Worm (Caenorhabditis elegans): Measurements from ENCODE around the gene srbc-62.
"Not testable (repeated sequence)": the region's sequence is repeated elsewhere in the genome, so short reads cannot be mapped to it uniquely, and the experiment has no call there.

Gene srbc-62

DNA sequence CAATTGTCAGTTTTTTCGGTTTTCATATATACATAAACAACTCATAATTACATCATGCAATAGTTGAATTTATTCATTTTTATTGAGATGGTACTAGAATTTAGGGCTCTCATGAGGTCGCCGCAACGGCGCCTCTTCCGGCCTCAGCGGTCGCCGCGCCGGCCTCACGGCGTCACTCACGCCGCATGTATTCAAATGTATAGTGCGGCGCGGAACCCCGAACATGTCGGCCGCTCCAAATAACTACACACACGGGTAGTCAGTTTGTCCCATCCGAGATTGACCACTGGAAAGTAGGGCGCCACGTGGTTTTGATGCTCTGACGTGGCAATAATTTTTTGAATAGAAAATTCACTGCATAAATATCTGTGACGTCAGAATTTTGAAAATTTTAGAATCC is 39.8 kb downstream of the srbc-62 start:
- no peak for TF ChIP-seq unc-62 (GFP tag; optimal IDR thresholded peaks at IDR 0.05)

DNA sequence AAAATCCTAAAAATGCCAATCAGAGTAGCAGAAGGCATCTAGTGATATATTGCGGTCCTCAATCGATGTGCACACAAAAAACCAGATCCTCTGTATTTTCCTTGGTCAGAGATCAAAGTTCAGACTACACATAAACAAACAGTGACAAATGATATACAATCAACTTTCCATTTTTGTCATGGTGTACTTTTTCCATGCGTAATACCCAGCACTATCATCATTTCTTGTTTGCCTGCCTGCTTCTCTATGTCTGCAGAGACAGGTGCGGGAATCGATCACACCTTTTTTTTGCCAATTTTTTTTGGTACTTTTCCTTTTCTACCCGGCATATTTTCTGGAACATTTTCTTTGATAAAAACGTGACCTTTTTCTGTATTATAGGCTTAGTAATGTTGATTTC is 40.5 kb downstream of the srbc-62 start:
- no peak for TF ChIP-seq unc-62 (GFP tag; optimal IDR thresholded peaks at IDR 0.05)

DNA sequence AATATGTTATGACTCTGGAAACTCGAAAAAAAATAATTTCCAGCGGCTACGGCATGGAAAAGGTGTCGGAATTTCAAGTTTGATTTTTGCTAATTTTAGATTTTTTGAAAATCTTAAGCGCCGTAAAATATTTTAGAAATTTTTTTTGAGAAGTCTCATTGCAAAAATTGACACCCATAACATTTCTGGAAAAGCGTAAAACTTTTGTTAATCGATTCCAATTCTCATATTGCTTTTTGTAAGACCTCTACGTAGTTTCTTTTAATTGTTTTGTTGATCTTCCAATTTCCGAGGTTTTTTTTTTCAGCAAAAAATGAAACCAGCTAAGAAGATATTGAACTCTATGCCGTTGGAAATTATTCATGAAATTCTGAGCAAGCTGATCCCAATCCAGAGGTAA is 41.1 kb downstream of the srbc-62 start, which contains the start of gene fbxa-85:
Gene fbxa-85, plus strand, starts transcription at position 301 of the 400 bp plus-strand sequence.
- no peak for TF ChIP-seq unc-62 (GFP tag; optimal IDR thresholded peaks at IDR 0.05)

DNA sequence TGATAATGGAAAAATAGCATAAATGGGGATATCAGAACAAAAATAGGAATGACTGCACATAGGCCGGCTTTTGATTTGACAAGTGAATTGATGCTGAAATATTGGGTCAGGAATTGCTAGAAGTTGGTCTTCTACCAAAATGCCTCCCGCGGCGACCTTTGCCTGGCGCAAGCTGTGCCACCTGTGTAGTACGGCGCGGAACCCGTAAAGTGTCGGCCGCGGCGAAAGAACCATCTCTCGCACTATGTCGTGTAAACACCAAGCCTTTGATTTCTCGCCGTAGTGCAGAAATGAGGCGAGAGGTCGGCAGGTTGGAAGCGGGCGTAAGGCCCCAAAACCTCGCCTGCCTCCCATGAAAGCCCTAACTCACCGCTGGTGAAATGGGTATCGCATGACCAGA is 43.6 kb downstream of the srbc-62 start:
- no peak for TF ChIP-seq unc-62 (GFP tag; optimal IDR thresholded peaks at IDR 0.05)

DNA sequence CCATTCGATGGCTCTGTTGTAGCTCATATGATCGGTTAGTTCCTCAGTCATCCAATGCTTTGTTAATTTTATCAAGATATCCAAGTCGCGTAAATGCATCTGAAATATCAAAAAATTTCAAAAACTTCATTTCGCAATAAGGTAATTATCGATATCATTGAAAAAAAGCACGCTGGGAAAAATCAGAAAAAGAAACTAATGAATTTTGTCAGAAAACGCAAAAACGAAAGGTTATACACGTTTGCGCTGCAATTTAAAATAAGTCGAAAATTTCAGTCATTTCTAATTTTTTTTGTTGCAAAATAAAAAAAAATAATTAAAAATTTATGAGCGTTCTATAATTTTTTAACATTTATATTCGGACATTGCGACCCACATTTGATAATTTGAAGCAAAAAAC is 47.1 kb downstream of the srbc-62 start, which contains the start of gene K10G4.3:
Gene K10G4.3, minus strand, starts transcription at position 101 of the 400 bp plus-strand sequence.
- TF ChIP-seq unc-62 (GFP tag; optimal IDR thresholded peaks at IDR 0.05): not testable (repeated sequence)
